Fruit fly (Drosophila melanogaster): ENCODE data around the gene Doc2.
A peak's percentile ranks its signal among the peaks of the same experiment; 100 is the strongest.

Gene Doc2

dm6 chr3L:9033537-9033936 is 14.5 kb upstream of the Doc2 start (continued):
- TF ChIP-seq Lpt (GFP tag; optimal IDR thresholded peaks at IDR 0.05) = no peak
- peak; percentile 43 for TF ChIP-seq Ets96B (tag; optimal IDR thresholded peaks at IDR 0.05)
- TF ChIP-seq dac (GFP tag; optimal IDR thresholded peaks at IDR 0.05) = no peak
- TF ChIP-seq Eip75B (GFP tag; optimal IDR thresholded peaks at IDR 0.05) = no peak
- TF ChIP-seq CG7368 (GFP tag; optimal IDR thresholded peaks at IDR 0.05) = no peak
- peak; percentile 52 for TF ChIP-seq CG6808 (GFP tag; optimal IDR thresholded peaks at IDR 0.05)
- TF ChIP-seq Ets21C (GFP tag; optimal IDR thresholded peaks at IDR 0.05) = peak; percentile 24
- peak; percentile 27 for TF ChIP-seq Sox15 (GFP tag; optimal IDR thresholded peaks at IDR 0.05)
- TF ChIP-seq CG31627 (GFP tag; optimal IDR thresholded peaks at IDR 0.05) = peak; percentile 38
- peak; percentile 66 for TF ChIP-seq esn (GFP tag; optimal IDR thresholded peaks at IDR 0.05)
- TF ChIP-seq Hr38 (GFP tag; optimal IDR thresholded peaks at IDR 0.05) = no peak
- TF ChIP-seq ss (GFP tag; optimal IDR thresholded peaks at IDR 0.05) = peak in 1 of 2 experiments; percentile 45
- TF ChIP-seq CG9139 (GFP tag; optimal IDR thresholded peaks at IDR 0.05) = no peak
- peak; percentile 31 for TF ChIP-seq CG8632 (GFP tag; optimal IDR thresholded peaks at IDR 0.05)
- peak; percentile 10 for TF ChIP-seq pdm3 (GFP tag; optimal IDR thresholded peaks at IDR 0.05)
- no peak for TF ChIP-seq net (GFP tag; optimal IDR thresholded peaks at IDR 0.05)
- TF ChIP-seq CG32006 (GFP tag; optimal IDR thresholded peaks at IDR 0.05) = peak; percentile 26
- TF ChIP-seq CG11902 (GFP tag; optimal IDR thresholded peaks at IDR 0.05) = peak; percentile 51
- TF ChIP-seq CG34406 (GFP tag; optimal IDR thresholded peaks at IDR 0.05) = peak; percentile 41

DNA sequence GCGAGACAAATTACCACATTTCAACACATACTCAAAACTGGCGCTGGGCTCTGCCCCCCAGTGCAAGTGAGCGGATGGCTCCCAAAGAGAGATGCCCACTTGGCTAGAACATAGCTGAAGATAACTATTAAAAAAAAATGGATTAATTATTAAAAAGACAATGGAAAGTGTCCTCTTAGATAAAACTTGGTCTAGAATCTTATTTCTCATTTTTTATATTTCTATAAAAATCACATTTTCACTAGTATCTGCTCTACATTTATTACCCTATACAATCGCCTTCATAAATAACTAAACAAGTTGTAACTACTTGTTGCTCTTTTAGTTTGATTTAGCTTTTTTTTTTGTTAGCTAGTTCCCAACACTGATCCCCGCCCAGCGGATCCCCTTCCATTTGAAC is 13.8 kb upstream of the Doc2 start:
- peak; percentile 5 for TF ChIP-seq CG31627 (GFP tag; optimal IDR thresholded peaks at IDR 0.05)
- TF ChIP-seq dsx (GFP tag; optimal IDR thresholded peaks at IDR 0.05; ENCODE audit: poor library complexity, severe bottlenecking) = no peak
- TF ChIP-seq svp (GFP tag) = peak; percentile 46
- no peak for TF ChIP-seq pdm3 (GFP tag; optimal IDR thresholded peaks at IDR 0.05)
- peak; percentile 17 for TF ChIP-seq esn (GFP tag; optimal IDR thresholded peaks at IDR 0.05)
- no peak for TF ChIP-seq CG16779 (tag; optimal IDR thresholded peaks at IDR 0.05)
- TF ChIP-seq fd59A (GFP tag; optimal IDR thresholded peaks at IDR 0.05) = no peak
- TF ChIP-seq CG8119 (GFP tag; IDR thresholded peaks at IDR 0.05) = 0 out of 3 replicates have a peak, but pooled peaks have one; percentile 26
- no peak for TF ChIP-seq cyc (GFP tag; optimal IDR thresholded peaks at IDR 0.05)
- peak; percentile 34 for TF ChIP-seq Eip78C (GFP tag)
- peak; percentile 20 for TF ChIP-seq Smox (GFP tag; optimal IDR thresholded peaks at IDR 0.05)
- TF ChIP-seq topi (GFP tag; optimal IDR thresholded peaks at IDR 0.05) = peak; percentile 23
- TF ChIP-seq Met (GFP tag; optimal IDR thresholded peaks at IDR 0.05) = peak; percentile 38

DNA sequence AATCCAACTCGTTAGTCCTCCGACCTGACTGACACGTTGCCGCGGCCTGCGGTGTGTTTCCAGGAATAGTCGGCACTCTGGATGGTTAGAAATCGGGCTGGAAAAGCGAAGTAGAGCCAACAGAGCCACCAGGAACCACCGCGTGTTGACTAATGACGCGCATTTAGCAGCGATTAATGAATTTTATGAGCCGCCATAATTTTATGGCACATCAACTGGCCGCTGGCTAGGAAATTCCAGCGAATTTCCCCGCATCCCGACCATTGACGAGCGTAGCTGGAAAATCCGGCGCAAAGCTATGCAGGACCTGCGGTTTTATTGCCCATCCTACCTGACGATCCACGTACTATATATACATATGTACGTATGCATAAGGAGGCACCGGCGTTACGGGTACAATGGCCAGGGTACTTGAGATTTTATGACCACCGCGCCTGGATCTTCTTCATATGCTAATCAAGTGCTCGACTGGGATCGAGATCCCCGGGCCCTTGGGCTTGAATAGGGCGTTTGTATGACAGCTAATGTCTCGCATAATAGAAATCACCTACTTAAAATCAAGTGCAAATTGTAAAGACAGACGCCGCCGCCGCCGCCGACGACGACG is 10.2 kb upstream of the Doc2 start:
- no peak for TF ChIP-seq esn (GFP tag; optimal IDR thresholded peaks at IDR 0.05)
- peak; percentile 3 for TF ChIP-seq svp (GFP tag)

- no peak for TF ChIP-seq Ets96B (tag; optimal IDR thresholded peaks at IDR 0.05)
- TF ChIP-seq salr (GFP tag; optimal IDR thresholded peaks at IDR 0.05) = no peak
- no peak for TF ChIP-seq Ets21C (GFP tag; optimal IDR thresholded peaks at IDR 0.05)
- TF ChIP-seq topi (GFP tag; optimal IDR thresholded peaks at IDR 0.05) = no peak
- no peak for TF ChIP-seq CG6808 (GFP tag; optimal IDR thresholded peaks at IDR 0.05)
- peak; percentile 15 for TF ChIP-seq achi (GFP tag; optimal IDR thresholded peaks at IDR 0.05)
- TF ChIP-seq CG15336 (GFP tag; IDR thresholded peaks at IDR 0.05) = no peak
- no peak for TF ChIP-seq lz (GFP tag; optimal IDR thresholded peaks at IDR 0.05)
- peak; percentile 26 for TF ChIP-seq Hr39 (GFP tag; optimal IDR thresholded peaks at IDR 0.05)
- no peak for TF ChIP-seq Gug (GFP tag; IDR thresholded peaks at IDR 0.05)
- no peak for TF ChIP-seq Met (GFP tag; optimal IDR thresholded peaks at IDR 0.05)
- TF ChIP-seq Lpt (GFP tag; optimal IDR thresholded peaks at IDR 0.05) = no peak
- TF ChIP-seq Eip78C (GFP tag) = peak; percentile 72
- TF ChIP-seq CG6854 (GFP tag; optimal IDR thresholded peaks at IDR 0.05) = no peak
- peak; percentile 6 for TF ChIP-seq CG31627 (GFP tag; optimal IDR thresholded peaks at IDR 0.05)
- no peak for TF ChIP-seq Blimp-1 (GFP tag; optimal IDR thresholded peaks at IDR 0.05)
- TF ChIP-seq svp (GFP tag) = no peak
- TF ChIP-seq dsx (GFP tag; optimal IDR thresholded peaks at IDR 0.05; ENCODE audit: poor library complexity, severe bottlenecking) = no peak
- TF ChIP-seq pdm3 (GFP tag; optimal IDR thresholded peaks at IDR 0.05) = peak; percentile 4
- no peak for TF ChIP-seq fd59A (GFP tag; optimal IDR thresholded peaks at IDR 0.05)
- TF ChIP-seq CG1621 (tag; optimal IDR thresholded peaks at IDR 0.05) = no peak
- no peak for TF ChIP-seq acj6 (GFP tag; optimal IDR thresholded peaks at IDR 0.05)
- no peak for TF ChIP-seq Sox15 (GFP tag; optimal IDR thresholded peaks at IDR 0.05)
- TF ChIP-seq cyc (GFP tag; optimal IDR thresholded peaks at IDR 0.05) = no peak
- TF ChIP-seq Eip93F (GFP tag; optimal IDR thresholded peaks at IDR 0.05) = no peak
- no peak for TF ChIP-seq CG6163 (GFP tag; IDR thresholded peaks at IDR 0.05)
- TF ChIP-seq CG10669 (GFP tag; optimal IDR thresholded peaks at IDR 0.05) = no peak
- no peak for TF ChIP-seq CG3032 (tag; optimal IDR thresholded peaks at IDR 0.05)
- TF ChIP-seq CG11762 (GFP tag; optimal IDR thresholded peaks at IDR 0.05; ENCODE audit: insufficient read depth) = no peak
Observed at dm6 chr3L:9028057-9028456, 9.0 kb upstream of the Doc2 start.

Data from whole organism, prepupa.